Worm (Caenorhabditis elegans): Measurements from ENCODE around the gene C56A3.8.

Gene C56A3.8

ce11 chrV:13556297-13556696, 3.8 kb upstream of the C56A3.8 start, which contains the start of gene C56A3.6:
Gene C56A3.6, minus strand, starts transcription at chrV:13556397.
- TF ChIP-seq T22C8.4 (GFP tag; IDR thresholded peaks at IDR 0.05) = no peak
- no peak for TF ChIP-seq ztf-29 (GFP tag; IDR thresholded peaks at IDR 0.05)
- no peak for TF ChIP-seq ref-1 (GFP tag; conservative IDR thresholded peaks at IDR 0.05)
- no peak for TF ChIP-seq med-1 (GFP tag; optimal IDR thresholded peaks at IDR 0.05; ENCODE audit: insufficient read depth)
- no peak for TF ChIP-seq cog-1 (tag; optimal IDR thresholded peaks at IDR 0.05)
- TF ChIP-seq tab-1 (GFP tag; IDR thresholded peaks at IDR 0.05) = no peak
- TF ChIP-seq klf-2 (GFP tag; conservative IDR thresholded peaks at IDR 0.05) = no peak
- no peak for TF ChIP-seq ztf-23 (GFP tag; IDR thresholded peaks at IDR 0.05)
- TF ChIP-seq flt-1 (GFP tag; IDR thresholded peaks at IDR 0.05) = no peak

ce11 chrV:13556746-13557145, 3.3 kb upstream of the C56A3.8 start, which contains the start of gene cav-2:
Gene cav-2, plus strand, starts transcription at chrV:13557104.
- TF ChIP-seq flt-1 (GFP tag; IDR thresholded peaks at IDR 0.05) (peak; percentile 87), ztf-23 (GFP tag; IDR thresholded peaks at IDR 0.05) (peak; percentile 73), cog-1 (tag; optimal IDR thresholded peaks at IDR 0.05) (peak; percentile 3), med-1 (GFP tag; optimal IDR thresholded peaks at IDR 0.05; ENCODE audit: insufficient read depth) (no peak), klf-2 (GFP tag; conservative IDR thresholded peaks at IDR 0.05) (peak; percentile 56; the same call in 1 of the 2 replicates)

- no peak for TF ChIP-seq klf-2 (GFP tag; conservative IDR thresholded peaks at IDR 0.05)
- no peak for TF ChIP-seq T22C8.4 (GFP tag; IDR thresholded peaks at IDR 0.05)
- no peak for TF ChIP-seq ztf-23 (GFP tag; IDR thresholded peaks at IDR 0.05)
- no peak for TF ChIP-seq cog-1 (tag; optimal IDR thresholded peaks at IDR 0.05)
- no peak for TF ChIP-seq ref-1 (GFP tag; conservative IDR thresholded peaks at IDR 0.05)
- no peak for TF ChIP-seq flt-1 (GFP tag; IDR thresholded peaks at IDR 0.05)
- no peak for TF ChIP-seq ztf-29 (GFP tag; IDR thresholded peaks at IDR 0.05)
Measured at ce11 chrV:13562748-13563147, 2.7 kb downstream of the C56A3.8 start.

- no peak for TF ChIP-seq med-1 (GFP tag; optimal IDR thresholded peaks at IDR 0.05; ENCODE audit: insufficient read depth)
- no peak for TF ChIP-seq ztf-29 (GFP tag; IDR thresholded peaks at IDR 0.05)
- no peak for TF ChIP-seq ztf-23 (GFP tag; IDR thresholded peaks at IDR 0.05)
- no peak for TF ChIP-seq ref-1 (GFP tag; conservative IDR thresholded peaks at IDR 0.05)
- TF ChIP-seq tab-1 (GFP tag; IDR thresholded peaks at IDR 0.05) = no peak
- no peak for TF ChIP-seq flt-1 (GFP tag; IDR thresholded peaks at IDR 0.05)
- no peak for TF ChIP-seq klf-2 (GFP tag; conservative IDR thresholded peaks at IDR 0.05)
Measured at ce11 chrV:13563841-13564240, 3.8 kb downstream of the C56A3.8 start, which contains the start of gene grl-17. Gene grl-17, minus strand, starts transcription at chrV:13563941.

- TF ChIP-seq ref-1 (GFP tag; conservative IDR thresholded peaks at IDR 0.05) = no peak
- no peak for TF ChIP-seq cog-1 (tag; optimal IDR thresholded peaks at IDR 0.05)
- TF ChIP-seq ztf-29 (GFP tag; IDR thresholded peaks at IDR 0.05) = no peak
- TF ChIP-seq klf-2 (GFP tag; conservative IDR thresholded peaks at IDR 0.05) = no peak
- TF ChIP-seq ztf-23 (GFP tag; IDR thresholded peaks at IDR 0.05) = no peak
- 0 out of 2 replicates have a peak, but pooled peaks have one; percentile 9 for TF ChIP-seq T22C8.4 (GFP tag; IDR thresholded peaks at IDR 0.05)
- no peak for TF ChIP-seq tab-1 (GFP tag; IDR thresholded peaks at IDR 0.05)
- TF ChIP-seq med-1 (GFP tag; optimal IDR thresholded peaks at IDR 0.05; ENCODE audit: insufficient read depth) = no peak
- no peak for TF ChIP-seq flt-1 (GFP tag; IDR thresholded peaks at IDR 0.05)
Measured at ce11 chrV:13565197-13565596, 5.1 kb downstream of the C56A3.8 start.

- TF ChIP-seq ztf-23 (GFP tag; IDR thresholded peaks at IDR 0.05) (no peak), ztf-29 (GFP tag; IDR thresholded peaks at IDR 0.05) (no peak), ref-1 (GFP tag; conservative IDR thresholded peaks at IDR 0.05) (no peak), flt-1 (GFP tag; IDR thresholded peaks at IDR 0.05) (no peak), med-1 (GFP tag; optimal IDR thresholded peaks at IDR 0.05; ENCODE audit: insufficient read depth) (no peak)
Measured at ce11 chrV:13565781-13566180, 5.7 kb downstream of the C56A3.8 start, which contains the start of gene slrp-1. Gene slrp-1, plus strand, starts transcription at chrV:13565863.

- no peak for TF ChIP-seq flt-1 (GFP tag; IDR thresholded peaks at IDR 0.05)
- no peak for TF ChIP-seq ztf-23 (GFP tag; IDR thresholded peaks at IDR 0.05)
- no peak for TF ChIP-seq cog-1 (tag; optimal IDR thresholded peaks at IDR 0.05)
- TF ChIP-seq ref-1 (GFP tag; conservative IDR thresholded peaks at IDR 0.05) = no peak
- no peak for TF ChIP-seq ztf-29 (GFP tag; IDR thresholded peaks at IDR 0.05)
- no peak for TF ChIP-seq klf-2 (GFP tag; conservative IDR thresholded peaks at IDR 0.05)
- no peak for TF ChIP-seq T22C8.4 (GFP tag; IDR thresholded peaks at IDR 0.05)
- TF ChIP-seq med-1 (GFP tag; optimal IDR thresholded peaks at IDR 0.05; ENCODE audit: insufficient read depth) = no peak
- no peak for TF ChIP-seq tab-1 (GFP tag; IDR thresholded peaks at IDR 0.05)
Measured at ce11 chrV:13566967-13567366, 6.9 kb downstream of the C56A3.8 start.

- TF ChIP-seq T22C8.4 (GFP tag; IDR thresholded peaks at IDR 0.05) (no peak), flt-1 (GFP tag; IDR thresholded peaks at IDR 0.05) (no peak), ref-1 (GFP tag; conservative IDR thresholded peaks at IDR 0.05) (no peak), cog-1 (tag; optimal IDR thresholded peaks at IDR 0.05) (no peak), med-1 (GFP tag; optimal IDR thresholded peaks at IDR 0.05; ENCODE audit: insufficient read depth) (no peak), ztf-23 (GFP tag; IDR thresholded peaks at IDR 0.05) (no peak), klf-2 (GFP tag; conservative IDR thresholded peaks at IDR 0.05) (no peak), tab-1 (GFP tag; IDR thresholded peaks at IDR 0.05) (no peak), ztf-29 (GFP tag; IDR thresholded peaks at IDR 0.05) (no peak)
Measured at ce11 chrV:13568533-13568932, 8.5 kb downstream of the C56A3.8 start, which contains the start of the genes nuaf-1 and bir-2. Gene nuaf-1, minus strand, starts transcription at chrV:13568630. Gene bir-2, plus strand, starts transcription at chrV:13568850.

ce11 chrV:13571714-13572258, 11.7 kb downstream of the C56A3.8 start, which contains the start of gene C50B8.4:
Gene C50B8.4, plus strand, starts transcription at chrV:13572012.
- TF ChIP-seq med-1 (GFP tag; optimal IDR thresholded peaks at IDR 0.05; ENCODE audit: insufficient read depth) = no peak
- TF ChIP-seq cog-1 (tag; optimal IDR thresholded peaks at IDR 0.05) = no peak
- no peak for TF ChIP-seq T22C8.4 (GFP tag; IDR thresholded peaks at IDR 0.05)
- TF ChIP-seq klf-2 (GFP tag; conservative IDR thresholded peaks at IDR 0.05) = no peak
- no peak for TF ChIP-seq ref-1 (GFP tag; conservative IDR thresholded peaks at IDR 0.05)
- no peak for TF ChIP-seq ztf-29 (GFP tag; IDR thresholded peaks at IDR 0.05)
- no peak for TF ChIP-seq ztf-23 (GFP tag; IDR thresholded peaks at IDR 0.05)
- no peak for TF ChIP-seq flt-1 (GFP tag; IDR thresholded peaks at IDR 0.05)
- TF ChIP-seq tab-1 (GFP tag; IDR thresholded peaks at IDR 0.05) = no peak

- TF ChIP-seq med-1 (GFP tag; optimal IDR thresholded peaks at IDR 0.05; ENCODE audit: insufficient read depth) = no peak
- no peak for TF ChIP-seq ztf-29 (GFP tag; IDR thresholded peaks at IDR 0.05)
- TF ChIP-seq tab-1 (GFP tag; IDR thresholded peaks at IDR 0.05) = no peak
- no peak for TF ChIP-seq ref-1 (GFP tag; conservative IDR thresholded peaks at IDR 0.05)
- no peak for TF ChIP-seq T22C8.4 (GFP tag; IDR thresholded peaks at IDR 0.05)
- peak; percentile 43; the same call in 1 of the 2 replicates for TF ChIP-seq ztf-23 (GFP tag; IDR thresholded peaks at IDR 0.05)
- no peak for TF ChIP-seq cog-1 (tag; optimal IDR thresholded peaks at IDR 0.05)
- no peak for TF ChIP-seq klf-2 (GFP tag; conservative IDR thresholded peaks at IDR 0.05)
Measured at ce11 chrV:13575866-13576265, 15.8 kb downstream of the C56A3.8 start.

All from whole organism, midembryonic.